Worm (Caenorhabditis elegans): ENCODE data around the gene C33D9.3.

DNA sequence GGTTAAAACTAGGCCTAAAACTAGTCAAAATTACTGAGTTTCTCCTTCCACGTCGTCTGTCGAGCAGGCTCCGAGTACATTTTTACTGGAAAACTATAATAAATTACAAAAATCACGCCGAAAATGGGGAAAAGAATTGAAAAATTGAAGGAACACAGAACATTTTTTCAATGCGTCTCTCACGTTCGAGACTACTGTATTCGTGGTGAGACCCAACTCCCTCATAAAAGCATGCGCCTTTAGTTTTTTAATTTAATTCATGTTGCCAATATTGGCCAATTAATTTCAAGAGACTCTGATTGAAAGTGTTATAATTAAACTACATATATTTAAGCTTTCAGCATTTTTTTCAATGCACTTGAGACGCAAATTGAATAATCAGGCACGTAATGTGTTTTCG, 38.6 kb downstream of the C33D9.3 start:
- TF ChIP-seq aly-1 (tag; optimal IDR thresholded peaks at IDR 0.05) (no peak), hnd-1 (tag; optimal IDR thresholded peaks at IDR 0.05) (no peak), B0310.2 (tag; optimal IDR thresholded peaks at IDR 0.05) (no peak), flt-1 (GFP tag; IDR thresholded peaks at IDR 0.05) (no peak)
